Worm (Caenorhabditis elegans) whole organism, L4 larva: Measurements from ENCODE around the gene pat-9.

Experiments used
- Y5F2A.4 ChIP-seq: fragments of 200-800 bp; sonication (Bioruptor generic); optimal IDR thresholded peaks from 2 replicates; lab custom pipeline; 2018; ENCODE audit warnings: mild to moderate bottlenecking, missing genetic modification characterization, missing compliant biosample characterization
- aha-1 ChIP-seq: fragments of 150-350 bp; peaks from one replicate; lab custom pipeline; 2014; ENCODE audit warnings: missing biosample characterization, missing genetic modification characterization
- fos-1 ChIP-seq: fragments of 150-350 bp; optimal IDR thresholded peaks from 2 replicates; lab custom pipeline; 2014; ENCODE audit warnings: missing biosample characterization, missing genetic modification characterization
- lin-15B ChIP-seq: fragments of 150-350 bp; sonication (generic microtip); optimal IDR thresholded peaks from 3 replicates; lab custom pipeline; 2014; ENCODE audit warnings: missing biosample characterization, missing genetic modification characterization
- lin-29 ChIP-seq: fragments of 200-800 bp; sonication (Bioruptor generic); IDR thresholded peaks from 2 replicates; pipeline ENCODE4 v1.3.6; 2022; ENCODE audit warnings: missing genetic modification reagents, missing genetic modification characterization, missing compliant biosample characterization
- mdt-29 ChIP-seq: fragments of 200-800 bp; sonication (Bioruptor generic); IDR thresholded peaks from 2 replicates; pipeline ENCODE4 v1.3.6; 2022; ENCODE audit warnings: missing genetic modification reagents, missing genetic modification characterization, missing compliant biosample characterization
- nhr-11 ChIP-seq: fragments of 150-350 bp; optimal IDR thresholded peaks from 2 replicates; lab custom pipeline; 2014; ENCODE audit warnings: missing biosample characterization, missing genetic modification characterization
- snpc-4 ChIP-seq: fragments of 150-350 bp; optimal IDR thresholded peaks from 2 replicates; lab custom pipeline; 2014; ENCODE audit warnings: missing biosample characterization, missing genetic modification characterization
- zip-2 ChIP-seq: fragments of 150-350 bp; optimal IDR thresholded peaks from 2 replicates; lab custom pipeline; 2014; ENCODE audit warnings: missing biosample characterization, missing genetic modification characterization
- ztf-11 ChIP-seq: fragments of 150-350 bp; optimal IDR thresholded peaks from 2 replicates; lab custom pipeline; 2014; ENCODE audit warnings: missing biosample characterization, missing genetic modification characterization
- ztf-7 ChIP-seq: fragments of 150-350 bp; optimal IDR thresholded peaks from 2 replicates; lab custom pipeline; 2014; ENCODE audit warnings: missing biosample characterization, missing genetic modification characterization

DNA sequence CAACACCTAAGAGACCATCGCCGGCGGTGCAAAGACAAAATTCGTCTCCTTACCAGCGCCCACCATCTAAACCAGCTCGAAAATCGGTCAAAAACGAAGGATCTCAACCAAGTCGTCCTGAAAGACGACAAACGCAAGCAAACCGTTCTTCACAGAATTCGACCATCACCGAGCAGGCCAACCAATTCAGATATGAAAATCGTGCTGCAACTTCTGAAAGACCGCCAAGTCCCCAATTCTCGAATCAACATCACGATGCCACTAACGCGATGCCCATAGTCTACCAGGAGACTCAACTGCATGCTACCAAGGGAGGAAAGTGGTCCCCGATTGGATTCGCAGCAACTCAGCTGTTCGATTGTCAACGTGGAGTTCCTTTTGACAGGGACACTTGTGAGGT is 17.2 kb upstream of the pat-9 start, which contains the start of gene T25D1.1:
- TF ChIP-seq aha-1 (tag; lab: Kevin White, UChicago) (no peak), ztf-11 (tag; lab: Kevin White, UChicago) (no peak), fos-1 (tag; lab: Kevin White, UChicago) (no peak), ztf-7 (no peak), lin-15B (no peak), lin-29 (no peak), snpc-4 (no peak), nhr-11 (tag; lab: Kevin White, UChicago) (no peak), Y5F2A.4 (no peak), mdt-29 (no peak), zip-2 (tag; lab: Kevin White, UChicago) (no peak)
